Fruit fly (Drosophila melanogaster) whole organism, embryonic: ENCODE data around the gene CG14352.

ENCODE experiments used
- B-H2 ChIP-seq: fragments of 200-800 bp; sonication (Bioruptor generic); optimal IDR thresholded peaks from 2 replicates; lab custom pipeline; 2018; ENCODE audit warnings: missing biosample characterization, mild to moderate bottlenecking, missing genetic modification characterization
- CG10431 ChIP-seq: fragments of 200-800 bp; sonication (Bioruptor generic); optimal IDR thresholded peaks from 3 replicates; lab custom pipeline; 2018; ENCODE audit warnings: missing biosample characterization, mild to moderate bottlenecking, missing genetic modification characterization
- CG10462 ChIP-seq: fragments of 200-800 bp; sonication (Bioruptor generic); optimal IDR thresholded peaks from 2 replicates; lab custom pipeline; 2016; ENCODE audit warnings: missing biosample characterization, missing genetic modification characterization
- CG10654 ChIP-seq: fragments of 200-800 bp; sonication (Bioruptor generic); optimal IDR thresholded peaks from 2 replicates; lab custom pipeline; 2016; ENCODE audit warnings: missing biosample characterization, missing genetic modification characterization
- CG13287 ChIP-seq: fragments of 200-800 bp; sonication (Bioruptor generic); IDR thresholded peaks from 2 replicates; pipeline ENCODE4 v1.3.6; 2022; ENCODE audit warnings: missing biosample characterization, missing genetic modification characterization; ENCODE audit not compliant: partially characterized antibody
- CG1603 ChIP-seq: fragments of 200-800 bp; sonication (Bioruptor generic); optimal IDR thresholded peaks from 2 replicates; lab custom pipeline; 2019; ENCODE audit warnings: missing biosample characterization, mild to moderate bottlenecking, missing genetic modification characterization, moderate library complexity
- CG17359 ChIP-seq: fragments of 200-800 bp; sonication (Bioruptor generic); optimal IDR thresholded peaks from 3 replicates; lab custom pipeline; 2018; ENCODE audit warnings: missing biosample characterization, mild to moderate bottlenecking, missing genetic modification characterization, moderate library complexity
- CG18619 ChIP-seq: fragments of 200-800 bp; sonication (Bioruptor generic); optimal IDR thresholded peaks from 3 replicates; lab custom pipeline; 2017; ENCODE audit warnings: missing biosample characterization, mild to moderate bottlenecking, missing genetic modification characterization
- CG30020 ChIP-seq: fragments of 200-800 bp; optimal IDR thresholded peaks from 2 replicates; lab custom pipeline; 2019; ENCODE audit warnings: missing biosample characterization, mild to moderate bottlenecking, missing genetic modification characterization, moderate library complexity
- CG3065 ChIP-seq: fragments of 200-800 bp; sonication (Bioruptor generic); optimal IDR thresholded peaks from 2 replicates; lab custom pipeline; 2016; ENCODE audit warnings: missing biosample characterization, missing genetic modification characterization
- CG3281 ChIP-seq: fragments of 200-800 bp; sonication (Bioruptor generic); optimal IDR thresholded peaks from 3 replicates; lab custom pipeline; 2017; ENCODE audit warnings: missing biosample characterization, mild to moderate bottlenecking, missing genetic modification characterization
- CG33557 ChIP-seq: fragments of 200-800 bp; sonication (Bioruptor generic); optimal IDR thresholded peaks from 2 replicates; lab custom pipeline; 2019; ENCODE audit warnings: missing biosample characterization, mild to moderate bottlenecking, missing genetic modification characterization, moderate library complexity
- CG7987 ChIP-seq: fragments of 200-800 bp; sonication (Bioruptor generic); optimal IDR thresholded peaks from 2 replicates; lab custom pipeline; 2018; ENCODE audit warnings: missing biosample characterization, mild to moderate bottlenecking, missing genetic modification characterization, moderate library complexity
- CG8388 ChIP-seq: fragments of 200-800 bp; sonication (Bioruptor generic); optimal IDR thresholded peaks from 2 replicates; lab custom pipeline; 2019; ENCODE audit warnings: missing biosample characterization, mild to moderate bottlenecking, missing genetic modification characterization, moderate library complexity
- CG9817 ChIP-seq: fragments of 200-800 bp; sonication (Bioruptor generic); optimal IDR thresholded peaks from 2 replicates; lab custom pipeline; 2018; ENCODE audit warnings: missing biosample characterization, mild to moderate bottlenecking, missing genetic modification characterization, moderate library complexity
- Camta ChIP-seq: fragments of 200-800 bp; sonication (Bioruptor generic); optimal IDR thresholded peaks from 2 replicates; lab custom pipeline; 2016; ENCODE audit warnings: missing biosample characterization, missing genetic modification characterization
- CoRest ChIP-seq: fragments of 200-800 bp; sonication (Bioruptor generic); optimal IDR thresholded peaks from 3 replicates; lab custom pipeline; 2018; ENCODE audit warnings: missing biosample characterization, mild to moderate bottlenecking, missing genetic modification characterization, moderate library complexity
- D19B ChIP-seq: fragments of 200-800 bp; sonication (Bioruptor generic); optimal IDR thresholded peaks from 2 replicates; lab custom pipeline; 2017; ENCODE audit warnings: missing biosample characterization, mild to moderate bottlenecking, missing genetic modification characterization
- Dfd ChIP-seq, 2 experiments: fragments of >200 bp; optimal IDR thresholded peaks; 2 replicates each; lab custom pipeline; 2017; ENCODE audit warnings: missing biosample characterization in 2 of 2, missing genetic modification characterization in 2 of 2
- Dip3 ChIP-seq: fragments of 200-800 bp; sonication (Bioruptor generic); optimal IDR thresholded peaks from 3 replicates; lab custom pipeline; 2016; ENCODE audit warnings: missing biosample characterization, missing genetic modification characterization
- Dll ChIP-seq: fragments of 200-800 bp; sonication (Bioruptor generic); IDR thresholded peaks from 4 replicates; pipeline ENCODE4 v1.3.6; 2022; ENCODE audit warnings: missing biosample characterization, missing genetic modification characterization; ENCODE audit not compliant: partially characterized antibody
- Dp ChIP-seq: fragments of 200-800 bp; sonication (Bioruptor generic); optimal IDR thresholded peaks from 2 replicates; lab custom pipeline; 2018; ENCODE audit warnings: missing biosample characterization, mild to moderate bottlenecking, missing genetic modification characterization, moderate library complexity
- Drgx ChIP-seq: fragments of 200-800 bp; sonication (Bioruptor generic); IDR thresholded peaks from 2 replicates; pipeline ENCODE4 v1.3.6; 2022; ENCODE audit warnings: missing biosample characterization, missing genetic modification characterization
- Ets65A ChIP-seq: fragments of 200-800 bp; sonication (Bioruptor generic); peaks from one replicate; lab custom pipeline; 2016; ENCODE audit warnings: missing biosample characterization, missing genetic modification characterization
- Gsc ChIP-seq: fragments of 200-800 bp; sonication (Bioruptor generic); IDR thresholded peaks from 2 replicates; pipeline ENCODE4 v1.3.6; 2022; ENCODE audit warnings: missing biosample characterization, missing genetic modification characterization
- Gug ChIP-seq: fragments of 200-800 bp; sonication (Bioruptor generic); IDR thresholded peaks from 4 replicates; pipeline ENCODE4 v1.3.6; 2022; ENCODE audit warnings: missing biosample characterization, missing genetic modification characterization
- HLH3B ChIP-seq: fragments of 200-800 bp; sonication (Bioruptor generic); IDR thresholded peaks from 2 replicates; pipeline ENCODE4 v1.3.6; 2022; ENCODE audit warnings: missing biosample characterization, missing genetic modification characterization
- Jarid2 ChIP-seq: fragments of 200-800 bp; sonication (Bioruptor generic); optimal IDR thresholded peaks from 3 replicates; lab custom pipeline; 2017; ENCODE audit warnings: mild to moderate bottlenecking, missing biosample characterization, missing genetic modification reagents, missing genetic modification characterization
- Lhr ChIP-seq: fragments of 200-800 bp; sonication (Bioruptor generic); optimal IDR thresholded peaks from 3 replicates; lab custom pipeline; 2017; ENCODE audit warnings: mild to moderate bottlenecking, missing biosample characterization, missing genetic modification reagents, missing genetic modification characterization
- Six4 ChIP-seq: fragments of 200-800 bp; sonication (Bioruptor generic); optimal IDR thresholded peaks from 2 replicates; lab custom pipeline; 2016; ENCODE audit warnings: missing biosample characterization, missing genetic modification characterization
- YL-1 ChIP-seq: fragments of 200-800 bp; sonication (Bioruptor generic); optimal IDR thresholded peaks from 3 replicates; lab custom pipeline; 2017; ENCODE audit warnings: missing biosample characterization, mild to moderate bottlenecking, missing genetic modification characterization
- br ChIP-seq: fragments of >200 bp; optimal IDR thresholded peaks from 2 replicates; lab custom pipeline; 2017
- crc ChIP-seq: fragments of 200-800 bp; sonication (Bioruptor generic); optimal IDR thresholded peaks from 2 replicates; lab custom pipeline; 2016; ENCODE audit warnings: missing biosample characterization, missing genetic modification characterization
- eve ChIP-seq, 2 experiments: fragments of >200 bp; optimal IDR thresholded peaks; 2 replicates each; lab custom pipeline; 2017; ENCODE audit warnings: missing biosample characterization in 2 of 2, missing genetic modification characterization in 2 of 2
- fd96Cb ChIP-seq: fragments of 200-800 bp; sonication (Bioruptor generic); optimal IDR thresholded peaks from 2 replicates; lab custom pipeline; 2018; ENCODE audit warnings: missing biosample characterization, mild to moderate bottlenecking, missing genetic modification characterization, moderate library complexity
- gfzf ChIP-seq: fragments of 200-800 bp; sonication (Bioruptor generic); optimal IDR thresholded peaks from 2 replicates; lab custom pipeline; 2016; ENCODE audit warnings: missing biosample characterization, mild to moderate bottlenecking, missing genetic modification characterization, moderate library complexity
- grn ChIP-seq: fragments of 200-800 bp; sonication (Bioruptor generic); optimal IDR thresholded peaks from 3 replicates; lab custom pipeline; 2017; ENCODE audit warnings: missing biosample characterization, missing genetic modification characterization
- ham ChIP-seq: fragments of 200-800 bp; sonication (Bioruptor generic); IDR thresholded peaks from 2 replicates; pipeline ENCODE4 v1.3.6; 2022; ENCODE audit warnings: missing biosample characterization, missing genetic modification characterization
- hth ChIP-seq: fragments of >200 bp; optimal IDR thresholded peaks from 2 replicates; lab custom pipeline; 2017; ENCODE audit warnings: inconsistent platforms
- jigr1 ChIP-seq: fragments of 200-800 bp; sonication (Bioruptor generic); IDR thresholded peaks from 3 replicates; pipeline ENCODE4 v1.3.6; 2022; ENCODE audit warnings: missing biosample characterization, missing genetic modification characterization
- knrl ChIP-seq: fragments of 200-800 bp; sonication (Bioruptor generic); IDR thresholded peaks from 3 replicates; pipeline ENCODE4 v1.3.6; 2022; ENCODE audit warnings: missing biosample characterization, missing genetic modification characterization; ENCODE audit not compliant: partially characterized antibody
- nerfin-1 ChIP-seq: fragments of 200-800 bp; sonication (Bioruptor generic); optimal IDR thresholded peaks from 3 replicates; lab custom pipeline; 2019; ENCODE audit warnings: missing biosample characterization, mild to moderate bottlenecking, missing genetic modification characterization, moderate library complexity
- otp ChIP-seq: fragments of 200-800 bp; sonication (Bioruptor generic); IDR thresholded peaks from 3 replicates; pipeline ENCODE4, ENCODE4 v1.3.6; 2022; ENCODE audit warnings: missing biosample characterization, missing genetic modification characterization
- pho ChIP-seq: fragments of 200-800 bp; sonication (Bioruptor generic); optimal IDR thresholded peaks from 2 replicates; lab custom pipeline; 2016; ENCODE audit warnings: missing biosample characterization, missing genetic modification characterization
- phol ChIP-seq: fragments of 200-800 bp; sonication (Bioruptor generic); optimal IDR thresholded peaks from 3 replicates; lab custom pipeline; 2018; ENCODE audit warnings: missing biosample characterization, mild to moderate bottlenecking, missing genetic modification characterization, moderate library complexity
- run ChIP-seq: fragments of 200-800 bp; sonication (Bioruptor generic); optimal IDR thresholded peaks from 3 replicates; lab custom pipeline; 2018; ENCODE audit warnings: missing biosample characterization, mild to moderate bottlenecking, missing genetic modification characterization
- sim ChIP-seq: fragments of 200-800 bp; sonication (Bioruptor generic); IDR thresholded peaks from 2 replicates; pipeline ENCODE4 v1.3.6; 2022; ENCODE audit warnings: missing biosample characterization, missing genetic modification characterization
- slp2 ChIP-seq: fragments of 200-800 bp; sonication (Bioruptor generic); optimal IDR thresholded peaks from 2 replicates; lab custom pipeline; 2016; ENCODE audit warnings: missing biosample characterization, missing genetic modification characterization
- sob ChIP-seq: fragments of 200-800 bp; sonication (Bioruptor generic); IDR thresholded peaks from 2 replicates; pipeline ENCODE4 v1.3.6; 2022; ENCODE audit warnings: missing biosample characterization, missing genetic modification characterization
- unc-4 ChIP-seq: fragments of 200-800 bp; sonication (Bioruptor generic); IDR thresholded peaks from 2 replicates; pipeline ENCODE4 v1.3.6; 2022; ENCODE audit warnings: missing biosample characterization, missing genetic modification characterization; ENCODE audit not compliant: partially characterized antibody
- wek ChIP-seq: fragments of 200-800 bp; sonication (Bioruptor generic); optimal IDR thresholded peaks from 3 replicates; lab custom pipeline; 2018; ENCODE audit warnings: missing biosample characterization, mild to moderate bottlenecking, missing genetic modification characterization, moderate library complexity

Gene CG14352

DNA sequence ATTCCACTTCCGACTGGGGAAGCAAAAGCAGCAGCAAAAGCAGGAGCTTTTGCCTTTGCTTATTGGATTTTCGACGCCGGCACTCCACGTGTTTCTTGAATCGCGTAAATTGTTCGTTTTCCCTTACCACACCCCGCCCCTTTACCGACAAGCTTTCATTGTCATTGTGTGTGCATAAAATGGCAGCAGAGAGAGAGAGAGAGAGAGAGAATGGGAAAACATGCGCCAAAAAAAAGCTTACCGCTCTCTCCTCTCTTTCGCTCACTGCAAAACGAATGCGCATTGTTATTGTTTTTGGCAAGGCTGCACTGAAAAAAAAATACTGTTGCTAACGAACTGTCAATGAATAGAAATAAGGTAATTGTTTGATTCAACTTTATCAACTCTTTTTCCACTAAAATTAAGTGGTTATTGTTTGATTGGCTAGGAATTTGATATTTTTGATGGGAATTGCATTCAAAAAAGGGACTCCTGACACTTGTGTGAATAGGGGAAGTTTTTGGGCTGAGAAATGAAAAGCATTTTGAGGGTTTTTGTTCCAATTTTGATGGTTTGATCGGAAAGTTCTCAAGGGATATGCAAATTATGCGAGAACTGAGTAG, 38.7 kb downstream of the CG14352 start (continued):
- TF ChIP-seq unc-4 (GFP tag; lab: Robert Waterston, UW) (no peak), Gug (GFP tag; lab: Robert Waterston, UW) (no peak), slp2 (peak; percentile 18), CG10654 (no peak), gfzf (GFP tag; lab: Kevin White, UChicago) (no peak), CG33557 (GFP tag; lab: Kevin White, UChicago) (no peak), CG17359 (tag; lab: Kevin White, UChicago) (peak; percentile 25), fd96Cb (tag; lab: Kevin White, UChicago) (no peak), Dll (GFP tag; lab: Robert Waterston, UW) (no peak), ham (GFP tag; lab: Robert Waterston, UW) (no peak), hth (lab: Kevin White, UChicago) (no peak), CG9817 (tag; lab: Kevin White, UChicago) (peak; percentile 19), Camta (GFP tag; lab: Kevin White, UChicago) (no peak), Lhr (GFP tag; lab: Kevin White, UChicago) (no peak), Drgx (GFP tag; lab: Robert Waterston, UW) (no peak), CG18619 (GFP tag; lab: Kevin White, UChicago) (no peak), grn (no peak), D19B (GFP tag; lab: Kevin White, UChicago) (no peak), knrl (GFP tag; lab: Robert Waterston, UW) (no peak), CG8388 (GFP tag; lab: Kevin White, UChicago) (peak; percentile 15), Ets65A (GFP tag; lab: Kevin White, UChicago) (peak; percentile 92), CG1603 (tag; lab: Kevin White, UChicago) (peak; percentile 60), Gsc (no peak), pho (no peak), Six4 (GFP tag; lab: Kevin White, UChicago) (no peak), jigr1 (GFP tag; lab: Robert Waterston, UW) (no peak), CG7987 (GFP tag; lab: Kevin White, UChicago) (no peak), CG13287 (0 out of 2 replicates have a peak, but pooled peaks have one; percentile 6), CoRest (tag; lab: Kevin White, UChicago) (no peak), Dp (no peak), Dfd (GFP tag; optimal IDR thresholded peaks at IDR 0.05; lab: Kevin White, UChicago) (no peak), otp (GFP tag; lab: Robert Waterston, UW) (no peak), CG10462 (no peak), nerfin-1 (tag; lab: Kevin White, UChicago) (no peak), Dip3 (GFP tag; lab: Kevin White, UChicago) (no peak), CG10431 (no peak), eve (GFP tag; optimal IDR thresholded peaks at IDR 0.05; lab: Kevin White, UChicago) (peak in 1 of 2 experiments; percentile 70), sim (GFP tag; lab: Robert Waterston, UW) (0 out of 2 replicates have a peak, but pooled peaks have one; percentile 13), Jarid2 (no peak), CG3281 (GFP tag; lab: Kevin White, UChicago) (no peak), sob (GFP tag; lab: Robert Waterston, UW) (no peak; the same call in 1 of the 2 replicates), crc (GFP tag; lab: Kevin White, UChicago) (peak; percentile 48), HLH3B (peak; percentile 46), wek (peak; percentile 18), phol (tag; lab: Kevin White, UChicago) (no peak), br (lab: Kevin White, UChicago) (no peak), run (tag; lab: Kevin White, UChicago) (no peak), CG30020 (tag; lab: Kevin White, UChicago) (no peak), CG3065 (GFP tag; lab: Kevin White, UChicago) (no peak), B-H2 (GFP tag; lab: Kevin White, UChicago) (no peak), YL-1 (no peak)
